Worm (Caenorhabditis elegans) whole organism, young adult: Measurements from ENCODE around the gene R03H10.5.

Experiments used
- F22D6.2 ChIP-seq: sonication (generic microtip); optimal IDR thresholded peaks from 2 replicates; lab custom pipeline; 2016; ENCODE audit warnings: mild to moderate bottlenecking, missing genetic modification characterization, missing compliant biosample characterization
- ama-1 ChIP-seq, 3 experiments: fragments of 150-350 bp in 1 of 3; sonication (generic microtip) in 2 of 3; optimal IDR thresholded peaks; 2 replicates each; lab custom pipeline; 2014 to 2018; ENCODE audit warnings: missing biosample characterization in 2 of 3, missing genetic modification characterization in 2 of 3, missing genetic modification reagents in 2 of 3
- chd-7 ChIP-seq: sonication (generic microtip); optimal IDR thresholded peaks from 2 replicates; lab custom pipeline; 2016; ENCODE audit warnings: mild to moderate bottlenecking, missing genetic modification characterization, moderate library complexity, missing compliant biosample characterization
- dpff-1 ChIP-seq: sonication (generic microtip); optimal IDR thresholded peaks from 2 replicates; lab custom pipeline; 2017; ENCODE audit warnings: mild to moderate bottlenecking, missing genetic modification characterization, missing compliant biosample characterization
- lsl-1 ChIP-seq: fragments of 200-800 bp; sonication (Bioruptor generic); optimal IDR thresholded peaks from 2 replicates; lab custom pipeline; 2018; ENCODE audit warnings: mild to moderate bottlenecking, missing genetic modification characterization, moderate library complexity, missing compliant biosample characterization
- nfya-2 ChIP-seq: fragments of 200-800 bp; sonication (Bioruptor generic); IDR thresholded peaks from 2 replicates; pipeline ENCODE4 v1.3.6; 2022; ENCODE audit warnings: missing genetic modification reagents, missing genetic modification characterization, missing compliant biosample characterization
- pha-4 ChIP-seq: fragments of 150-350 bp; sonication (generic microtip); optimal IDR thresholded peaks from 2 replicates; lab custom pipeline; 2014; ENCODE audit warnings: missing biosample characterization, missing genetic modification reagents, missing genetic modification characterization
- snpc-4 ChIP-seq, 5 experiments: fragments of 150-350 bp in 1 of 5; sonication (generic microtip) in 4 of 5; optimal IDR thresholded peaks; 2 replicates each; lab custom pipeline; 2014 to 2018; ENCODE audit warnings: missing genetic modification characterization in 5 of 5, missing biosample characterization in 3 of 5, antibody characterized with exemption in 2 of 5, mild to moderate bottlenecking in 2 of 5, missing compliant biosample characterization in 2 of 5, missing genotype in 2 of 5, moderate library complexity in 2 of 5, missing genetic modification reagents in 1 of 5
- unc-62 ChIP-seq: fragments of 150-350 bp; optimal IDR thresholded peaks from 2 replicates; lab custom pipeline; 2014; ENCODE audit warnings: missing biosample characterization, missing genetic modification reagents, missing genetic modification characterization
- ztf-18 ChIP-seq: sonication (generic microtip); optimal IDR thresholded peaks from 2 replicates; lab custom pipeline; 2016; ENCODE audit warnings: missing genotype, mild to moderate bottlenecking, missing genetic modification characterization, missing compliant biosample characterization
- ztf-26 ChIP-seq: sonication (generic microtip); optimal IDR thresholded peaks from 2 replicates; lab custom pipeline; 2017; ENCODE audit warnings: missing genetic modification characterization, missing compliant biosample characterization

DNA sequence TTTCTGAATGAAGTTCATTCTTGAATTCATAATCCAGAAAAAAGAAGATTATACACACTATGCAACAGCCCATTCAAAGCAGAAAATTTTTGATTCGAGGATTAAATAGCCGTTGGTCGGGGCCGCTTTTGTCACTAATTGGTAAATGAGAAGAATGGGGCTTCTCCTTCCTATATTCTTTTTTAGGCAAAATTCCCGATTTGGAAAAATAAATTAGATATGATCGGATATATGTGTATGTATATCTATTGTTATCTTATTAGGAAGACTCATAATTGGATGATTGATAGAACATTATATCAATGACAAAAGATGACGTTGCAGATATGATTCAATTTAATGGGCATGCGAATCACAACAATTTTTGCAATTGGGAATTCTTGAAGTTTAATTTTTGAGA lies 20.2 kb downstream of the R03H10.5 start:
- TF ChIP-seq unc-62 (GFP tag; lab: Kevin White, UChicago), result no peak
- no peak for TF ChIP-seq chd-7 (tag; lab: Kevin White, UChicago)
- no peak for TF ChIP-seq snpc-4 (GFP tag; optimal IDR thresholded peaks at IDR 0.05; lab: Kevin White, UChicago)
- no peak for TF ChIP-seq snpc-4 (tag; optimal IDR thresholded peaks at IDR 0.05; lab: Kevin White, UChicago)
- no peak for TF ChIP-seq pha-4 (tag; lab: Kevin White, UChicago)
- no peak for TF ChIP-seq ztf-26 (tag; lab: Kevin White, UChicago)
- TF ChIP-seq dpff-1 (tag; lab: Kevin White, UChicago), result no peak
- no peak for TF ChIP-seq nfya-2
- TF ChIP-seq F22D6.2 (tag; lab: Kevin White, UChicago), result no peak
- TF ChIP-seq ama-1 (optimal IDR thresholded peaks at IDR 0.05; lab: Kevin White, UChicago), result no peak
- TF ChIP-seq ama-1 (GFP tag; optimal IDR thresholded peaks at IDR 0.05; lab: Kevin White, UChicago), result no peak
- TF ChIP-seq lsl-1 (GFP tag; lab: Kevin White, UChicago), result no peak
- no peak for TF ChIP-seq ztf-18 (tag; lab: Kevin White, UChicago)
